Worm (Caenorhabditis elegans) whole organism, L3 larva: ENCODE results near the gene K05F1.14.

Experiments used
- ZK546.5 ChIP-seq: sonication (generic microtip); optimal IDR thresholded peaks from 2 replicates; lab custom pipeline; 2017; ENCODE audit warnings: missing biosample characterization, missing genetic modification characterization
- ceh-16 ChIP-seq: sonication (generic microtip); optimal IDR thresholded peaks from 2 replicates; lab custom pipeline; 2017; ENCODE audit warnings: missing biosample characterization, missing genetic modification characterization
- ceh-28 ChIP-seq: fragments of 150-350 bp; optimal IDR thresholded peaks from 2 replicates; lab custom pipeline; 2014; ENCODE audit warnings: missing biosample characterization, missing genetic modification reagents, missing genetic modification characterization
- ceh-82 ChIP-seq: fragments of 150-350 bp; optimal IDR thresholded peaks from 2 replicates; lab custom pipeline; 2014; ENCODE audit warnings: missing biosample characterization, missing genetic modification characterization
- daf-12 ChIP-seq: fragments of 150-350 bp; optimal IDR thresholded peaks from 2 replicates; lab custom pipeline; 2014; ENCODE audit warnings: missing biosample characterization, missing genetic modification reagents, missing genetic modification characterization
- elt-1 ChIP-seq: fragments of 150-350 bp; optimal IDR thresholded peaks from 2 replicates; lab custom pipeline; 2014; ENCODE audit warnings: missing biosample characterization, missing genetic modification characterization
- elt-2 ChIP-seq: sonication (generic microtip); optimal IDR thresholded peaks from 2 replicates; lab custom pipeline; 2016; ENCODE audit warnings: missing genetic modification reagents, mild to moderate bottlenecking, missing genetic modification characterization, missing compliant biosample characterization
- elt-3 ChIP-seq, 3 experiments: fragments of 150-350 bp in 1 of 3; sonication (generic microtip) in 2 of 3; optimal IDR thresholded peaks; 2 replicates in 2 of 3; 4 replicates in 1 of 3; lab custom pipeline; 2014 to 2017; ENCODE audit warnings: missing biosample characterization in 3 of 3, missing genetic modification characterization in 3 of 3
- fkh-10 ChIP-seq: sonication (generic microtip); optimal IDR thresholded peaks from 2 replicates; lab custom pipeline; 2017; ENCODE audit warnings: missing biosample characterization, missing genetic modification reagents, missing genetic modification characterization
- fkh-2 ChIP-seq: fragments of 150-350 bp; optimal IDR thresholded peaks from 2 replicates; lab custom pipeline; 2014; ENCODE audit warnings: missing biosample characterization, missing genetic modification reagents, missing genetic modification characterization
- fos-1 ChIP-seq: fragments of 150-350 bp; optimal IDR thresholded peaks from 2 replicates; lab custom pipeline; 2014; ENCODE audit warnings: missing biosample characterization, missing genetic modification characterization
- hmg-11 ChIP-seq: sonication (generic microtip); optimal IDR thresholded peaks from 2 replicates; lab custom pipeline; 2016; ENCODE audit warnings: missing genetic modification characterization, missing compliant biosample characterization
- lin-15B ChIP-seq: fragments of 150-350 bp; optimal IDR thresholded peaks from 2 replicates; lab custom pipeline; 2014; ENCODE audit warnings: missing biosample characterization, missing genetic modification characterization
- lin-39 ChIP-seq: fragments of 150-350 bp; optimal IDR thresholded peaks from 2 replicates; lab custom pipeline; 2018; ENCODE audit warnings: missing biosample characterization, missing genetic modification reagents, missing genetic modification characterization
- lsy-12 ChIP-seq: sonication (generic microtip); optimal IDR thresholded peaks from 2 replicates; lab custom pipeline; 2016; ENCODE audit warnings: mild to moderate bottlenecking, missing genetic modification characterization, missing compliant biosample characterization
- mdl-1 ChIP-seq: fragments of 150-350 bp; optimal IDR thresholded peaks from 2 replicates; lab custom pipeline; 2014; ENCODE audit warnings: missing biosample characterization, missing genetic modification characterization
- mml-1 ChIP-seq: fragments of 150-350 bp; sonication (generic microtip); optimal IDR thresholded peaks from 3 replicates; lab custom pipeline; 2014; ENCODE audit warnings: missing biosample characterization, missing genetic modification characterization
- nfya-1 ChIP-seq: sonication (generic microtip); optimal IDR thresholded peaks from 2 replicates; lab custom pipeline; 2017; ENCODE audit warnings: missing genetic modification characterization, mild to moderate bottlenecking, missing compliant biosample characterization, antibody characterized with exemption, moderate library complexity; ENCODE audit not compliant: insufficient read depth
- nhr-11 ChIP-seq: fragments of 150-350 bp; optimal IDR thresholded peaks from 2 replicates; lab custom pipeline; 2014; ENCODE audit warnings: missing biosample characterization, missing genetic modification characterization
- nhr-12 ChIP-seq: fragments of 150-350 bp; optimal IDR thresholded peaks from 2 replicates; lab custom pipeline; 2014; ENCODE audit warnings: missing biosample characterization, missing genetic modification characterization
- nhr-23 ChIP-seq: fragments of 150-350 bp; optimal IDR thresholded peaks from 2 replicates; lab custom pipeline; 2014; ENCODE audit warnings: missing biosample characterization, missing genetic modification reagents, missing genetic modification characterization
- nhr-237 ChIP-seq: fragments of 150-350 bp; optimal IDR thresholded peaks from 2 replicates; lab custom pipeline; 2014; ENCODE audit warnings: missing biosample characterization, missing genetic modification characterization
- nhr-25 ChIP-seq: sonication (generic microtip); optimal IDR thresholded peaks from 2 replicates; lab custom pipeline; 2017; ENCODE audit warnings: missing biosample characterization, missing genetic modification characterization
- nhr-28 ChIP-seq: fragments of 150-350 bp; optimal IDR thresholded peaks from 2 replicates; lab custom pipeline; 2014; ENCODE audit warnings: missing biosample characterization, missing genetic modification characterization
- nhr-43 ChIP-seq: sonication (generic microtip); optimal IDR thresholded peaks from 2 replicates; lab custom pipeline; 2016; ENCODE audit warnings: mild to moderate bottlenecking, missing genetic modification characterization, missing compliant biosample characterization; ENCODE audit not compliant: poor library complexity, severe bottlenecking
- nhr-67 ChIP-seq: fragments of 150-350 bp; optimal IDR thresholded peaks from 2 replicates; lab custom pipeline; 2014; ENCODE audit warnings: missing biosample characterization, missing genetic modification characterization
- nhr-77 ChIP-seq: fragments of 150-350 bp; optimal IDR thresholded peaks from 2 replicates; lab custom pipeline; 2014; ENCODE audit warnings: missing biosample characterization, missing genetic modification characterization
- pqm-1 ChIP-seq: fragments of 150-350 bp; optimal IDR thresholded peaks from 2 replicates; lab custom pipeline; 2017; ENCODE audit warnings: missing biosample characterization, missing genetic modification characterization, inconsistent platforms
- sea-2 ChIP-seq: fragments of 150-350 bp; sonication (generic microtip); optimal IDR thresholded peaks from 4 replicates; lab custom pipeline; 2014; ENCODE audit warnings: missing biosample characterization, missing genetic modification reagents, missing genetic modification characterization
- skn-1 ChIP-seq: fragments of 150-350 bp; optimal IDR thresholded peaks from 2 replicates; lab custom pipeline; 2014; ENCODE audit warnings: missing biosample characterization, missing genetic modification characterization
- snpc-4 ChIP-seq: fragments of 150-350 bp; optimal IDR thresholded peaks from 2 replicates; lab custom pipeline; 2014; ENCODE audit warnings: missing biosample characterization, missing genetic modification characterization
- unc-39 ChIP-seq: sonication (generic microtip); optimal IDR thresholded peaks from 4 replicates; lab custom pipeline; 2017; ENCODE audit warnings: missing biosample characterization, missing genetic modification characterization
- zag-1 ChIP-seq: fragments of 150-350 bp; optimal IDR thresholded peaks from 2 replicates; lab custom pipeline; 2014; ENCODE audit warnings: missing biosample characterization, missing genetic modification characterization
- ztf-11 ChIP-seq: fragments of 150-350 bp; optimal IDR thresholded peaks from 2 replicates; lab custom pipeline; 2014; ENCODE audit warnings: missing biosample characterization, missing genetic modification characterization

Gene K05F1.14

ce11 chrII:5827364-5827763, 35.0 kb upstream of the K05F1.14 start, which contains the start of gene tbc-2:
TSS of gene tbc-2 (minus strand) at chrII:5827443.
- TF ChIP-seq nhr-67 (tag; lab: Kevin White, UChicago): no peak
- TF ChIP-seq snpc-4 (tag; lab: Kevin White, UChicago): no peak
- no peak for TF ChIP-seq ztf-11 (tag; lab: Kevin White, UChicago)
- no peak for TF ChIP-seq mdl-1
- no peak for TF ChIP-seq nhr-43
- TF ChIP-seq elt-1 (tag; lab: Kevin White, UChicago): no peak
- peak; percentile 23 for TF ChIP-seq nhr-25
- TF ChIP-seq ceh-28 (tag; lab: Kevin White, UChicago): no peak
- TF ChIP-seq nhr-23 (tag; lab: Kevin White, UChicago): peak; percentile 37
- TF ChIP-seq lin-15B: no peak
- no peak for TF ChIP-seq hmg-11 (tag; lab: Kevin White, UChicago)

ce11 chrII:5820282-5820762, 27.9 kb upstream of the K05F1.14 start, which contains the start of gene ehs-1:
TSS of gene ehs-1 (plus strand) at chrII:5820712.
- peak; percentile 25 for TF ChIP-seq lin-39 (tag; lab: Kevin White, UChicago)
- TF ChIP-seq nhr-43: no peak
- TF ChIP-seq daf-12 (tag; lab: Kevin White, UChicago): no peak
- peak; percentile 43 for TF ChIP-seq nfya-1
- peak; percentile 8 for TF ChIP-seq lin-15B
- TF ChIP-seq nhr-28 (tag; lab: Kevin White, UChicago): no peak
- no peak for TF ChIP-seq mml-1 (tag; lab: Kevin White, UChicago)
- no peak for TF ChIP-seq skn-1 (tag; lab: Kevin White, UChicago)
- peak; percentile 26 for TF ChIP-seq snpc-4 (tag; lab: Kevin White, UChicago)
- TF ChIP-seq fkh-10 (GFP tag; lab: Kevin White, UChicago): no peak
- TF ChIP-seq nhr-77: no peak
- no peak for TF ChIP-seq unc-39 (tag; lab: Kevin White, UChicago)
- no peak for TF ChIP-seq nhr-11
- no peak for TF ChIP-seq zag-1
- TF ChIP-seq nhr-25: no peak
- no peak for TF ChIP-seq elt-1 (tag; lab: Kevin White, UChicago)
- TF ChIP-seq nhr-12 (tag; lab: Kevin White, UChicago): no peak
- TF ChIP-seq sea-2: peak; percentile 65
- TF ChIP-seq pqm-1 (tag; lab: Kevin White, UChicago): no peak
- TF ChIP-seq elt-3 (tag; optimal IDR thresholded peaks at IDR 0.05; lab: Kevin White, UChicago): no peak

- no peak for TF ChIP-seq elt-3 (tag; optimal IDR thresholded peaks at IDR 0.05; lab: Kevin White, UChicago)
- no peak for TF ChIP-seq fos-1 (tag; lab: Kevin White, UChicago)
- TF ChIP-seq elt-2 (tag; lab: Kevin White, UChicago): peak; percentile 53
- no peak for TF ChIP-seq ceh-28 (tag; lab: Kevin White, UChicago)
- TF ChIP-seq ceh-82 (tag; lab: Kevin White, UChicago): no peak
- TF ChIP-seq nhr-12 (tag; lab: Kevin White, UChicago): no peak
- TF ChIP-seq fkh-2: no peak
- no peak for TF ChIP-seq fkh-10 (GFP tag; lab: Kevin White, UChicago)
- TF ChIP-seq mml-1 (tag; lab: Kevin White, UChicago): no peak
- no peak for TF ChIP-seq nhr-237 (tag; lab: Kevin White, UChicago)
- peak; percentile 20 for TF ChIP-seq lin-15B
- peak; percentile 16 for TF ChIP-seq skn-1 (tag; lab: Kevin White, UChicago)
- TF ChIP-seq nhr-43: peak; percentile 49
- peak; percentile 39 for TF ChIP-seq pqm-1 (tag; lab: Kevin White, UChicago)
- TF ChIP-seq hmg-11 (tag; lab: Kevin White, UChicago): no peak
Measured at ce11 chrII:5819655-5820054, 27.3 kb upstream of the K05F1.14 start.

ce11 chrII:5818298-5818697, 25.9 kb upstream of the K05F1.14 start, which contains the start of gene ZK1248.4:
TSS of gene ZK1248.4 (plus strand) at chrII:5818598.
- no peak for TF ChIP-seq nhr-23 (tag; lab: Kevin White, UChicago)
- no peak for TF ChIP-seq ceh-16
- TF ChIP-seq pqm-1 (tag; lab: Kevin White, UChicago): no peak
- TF ChIP-seq fkh-2: no peak
- TF ChIP-seq elt-1 (tag; lab: Kevin White, UChicago): no peak
- no peak for TF ChIP-seq mml-1 (tag; lab: Kevin White, UChicago)
- TF ChIP-seq nhr-11: no peak
- TF ChIP-seq zag-1: no peak
- TF ChIP-seq ZK546.5: no peak
- TF ChIP-seq nhr-28 (tag; lab: Kevin White, UChicago): no peak
- TF ChIP-seq lsy-12 (tag; lab: Kevin White, UChicago): no peak
